Worm (Caenorhabditis elegans) whole organism, midembryonic: ENCODE data around the gene K09H11.9.

Experiments
- T22C8.4 ChIP-seq: fragments of 200-800 bp; sonication (Bioruptor generic); IDR thresholded peaks from 2 replicates; pipeline ENCODE4 v1.3.6; 2022; ENCODE audit warnings: missing genetic modification characterization, missing compliant biosample characterization
- cog-1 ChIP-seq: sonication (generic microtip); optimal IDR thresholded peaks from 2 replicates; lab custom pipeline; 2016; ENCODE audit warnings: missing genetic modification characterization, missing compliant biosample characterization
- tab-1 ChIP-seq: fragments of 200-800 bp; sonication (Bioruptor generic); IDR thresholded peaks from 2 replicates; pipeline ENCODE4 v1.3.6; 2022; ENCODE audit warnings: missing genetic modification characterization, missing compliant biosample characterization
- ztf-23 ChIP-seq: fragments of 200-800 bp; sonication (Bioruptor generic); IDR thresholded peaks from 2 replicates; pipeline ENCODE4 v1.3.6; 2022; ENCODE audit warnings: missing genetic modification reagents, missing genetic modification characterization, missing compliant biosample characterization

- TF ChIP-seq T22C8.4 (GFP tag; lab: Robert Waterston, UW) = no peak
- TF ChIP-seq ztf-23 (GFP tag; lab: Robert Waterston, UW) = no peak
- no peak for TF ChIP-seq cog-1
- no peak for TF ChIP-seq tab-1 (GFP tag; lab: Robert Waterston, UW)
These were observed 14.4 kb upstream of the K09H11.9 start, which contains the start of gene K09H11.15 for ce11 chrV:5730783-5731182.
